Worm (Caenorhabditis elegans) whole organism, L4/young adult: ENCODE measurements around the gene nhr-173.

Experiments
- W03F9.2 ChIP-seq: fragments of 150-350 bp; optimal IDR thresholded peaks from 2 replicates; lab custom pipeline; 2014; ENCODE audit warnings: missing biosample characterization, missing genetic modification characterization
- him-1 ChIP-seq: sonication (generic microtip); optimal IDR thresholded peaks from 2 replicates; lab custom pipeline; 2016; ENCODE audit warnings: missing genotype, missing genetic modification reagents, missing genetic modification characterization, missing compliant biosample characterization

DNA sequence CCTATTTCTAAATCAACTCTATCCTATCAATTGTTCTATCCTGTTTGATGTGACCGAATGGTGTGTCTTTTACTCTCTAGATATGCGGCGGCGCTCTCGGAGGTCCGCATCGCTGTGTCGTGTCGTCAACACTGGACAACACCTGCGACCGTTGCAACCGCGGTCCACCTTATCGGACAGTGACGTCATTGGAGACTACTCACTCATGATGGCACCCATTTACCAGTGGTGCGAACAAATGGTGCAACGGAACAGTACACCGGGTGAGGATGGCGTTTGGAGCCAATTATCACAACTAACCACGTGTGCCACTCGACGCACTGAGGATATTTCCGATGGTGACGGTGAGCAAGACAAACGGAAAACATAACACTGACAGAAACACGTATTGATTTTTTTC is 30.1 kb upstream of the nhr-173 start:
- no peak for TF ChIP-seq W03F9.2 (tag; lab: Kevin White, UChicago)
- TF ChIP-seq him-1 (tag; lab: Kevin White, UChicago), result no peak
